Fruit fly (Drosophila melanogaster): ENCODE data around the gene Act5C.

Gene Act5C

dm6 chrX:5907916-5908315 lies 7.3 kb downstream of the Act5C start, which contains the start of gene CG12236 (continued):
- no peak for TF ChIP-seq GATAe (GFP tag; conservative IDR thresholded peaks at IDR 0.05)
- 0 out of 2 replicates have a peak, but pooled peaks have one; percentile 12 for TF ChIP-seq H2.0 (GFP tag; IDR thresholded peaks at IDR 0.05)
- 0 out of 3 replicates have a peak, but pooled peaks have one; percentile 18 for TF ChIP-seq CG17361 (GFP tag; IDR thresholded peaks at IDR 0.05)
- 0 out of 2 replicates have a peak, but pooled peaks have one; percentile 14 for TF ChIP-seq hbn (GFP tag; IDR thresholded peaks at IDR 0.05; ENCODE audit: partially characterized antibody)
- no peak for TF ChIP-seq lbe (GFP tag; optimal IDR thresholded peaks at IDR 0.05)
- peak; percentile 33 for TF ChIP-seq CG15601 (tag; optimal IDR thresholded peaks at IDR 0.05)
- peak; percentile 62 for TF ChIP-seq CrebB (tag; optimal IDR thresholded peaks at IDR 0.05)
- TF ChIP-seq CG7357 (GFP tag; IDR thresholded peaks at IDR 0.05): no peak
- TF ChIP-seq h (optimal IDR thresholded peaks at IDR 0.05): no peak
- TF ChIP-seq CG7987 (GFP tag; optimal IDR thresholded peaks at IDR 0.05): peak; percentile 77
- no peak for TF ChIP-seq emc (GFP tag; optimal IDR thresholded peaks at IDR 0.05)
- TF ChIP-seq CG17359 (tag; optimal IDR thresholded peaks at IDR 0.05): peak; percentile 32
- peak; percentile 94 for TF ChIP-seq YL-1 (GFP tag; optimal IDR thresholded peaks at IDR 0.05)
- peak; percentile 75 for TF ChIP-seq CHES-1-like (GFP tag; optimal IDR thresholded peaks at IDR 0.05)
- no peak for TF ChIP-seq Blimp-1 (GFP tag; optimal IDR thresholded peaks at IDR 0.05)
- TF ChIP-seq Lhr (GFP tag; optimal IDR thresholded peaks at IDR 0.05): peak; percentile 83
- no peak for TF ChIP-seq CG17802 (tag; optimal IDR thresholded peaks at IDR 0.05)
- TF ChIP-seq grn (GFP tag; optimal IDR thresholded peaks at IDR 0.05): no peak
- TF ChIP-seq Elba2 (GFP tag; optimal IDR thresholded peaks at IDR 0.05): peak; percentile 72
- TF ChIP-seq Mad (GFP tag; optimal IDR thresholded peaks at IDR 0.05): peak; percentile 4
- TF ChIP-seq zf30C (GFP tag; optimal IDR thresholded peaks at IDR 0.05): peak; percentile 10
- no peak for TF ChIP-seq CG12942 (GFP tag; optimal IDR thresholded peaks at IDR 0.05)
- no peak for TF ChIP-seq CG10366 (GFP tag; IDR thresholded peaks at IDR 0.05)
- TF ChIP-seq CG4360 (GFP tag; IDR thresholded peaks at IDR 0.05): no peak
- TF ChIP-seq slp2 (GFP tag; optimal IDR thresholded peaks at IDR 0.05): peak; percentile 10
- peak; percentile 20 for TF ChIP-seq CG12236 (GFP tag; optimal IDR thresholded peaks at IDR 0.05)
- TF ChIP-seq CG3163 (GFP tag; optimal IDR thresholded peaks at IDR 0.05): peak; percentile 26
- TF ChIP-seq CG31224 (GFP tag; IDR thresholded peaks at IDR 0.05): peak; percentile 46
- TF ChIP-seq lab (GFP tag; optimal IDR thresholded peaks at IDR 0.05): peak; percentile 71
- TF ChIP-seq psq (GFP tag; optimal IDR thresholded peaks at IDR 0.05): no peak
- no peak for TF ChIP-seq TFAM (GFP tag; optimal IDR thresholded peaks at IDR 0.05)
- TF ChIP-seq nom (GFP tag; optimal IDR thresholded peaks at IDR 0.05): peak; percentile 44
- no peak for TF ChIP-seq CG7963 (GFP tag; IDR thresholded peaks at IDR 0.05; ENCODE audit: partially characterized antibody)
- TF ChIP-seq CG5180 (GFP tag; optimal IDR thresholded peaks at IDR 0.05): no peak
- TF ChIP-seq NfI (GFP tag; optimal IDR thresholded peaks at IDR 0.05): peak; percentile 65
- no peak for TF ChIP-seq Lpt (GFP tag; optimal IDR thresholded peaks at IDR 0.05)
- TF ChIP-seq danr (GFP tag; IDR thresholded peaks at IDR 0.05): no peak
- TF ChIP-seq CG4820 (GFP tag; optimal IDR thresholded peaks at IDR 0.05): no peak
- no peak for TF ChIP-seq CG17612 (GFP tag; IDR thresholded peaks at IDR 0.05)
- no peak for TF ChIP-seq Drgx (GFP tag; IDR thresholded peaks at IDR 0.05)
- no peak for TF ChIP-seq dati (GFP tag; IDR thresholded peaks at IDR 0.05)
- TF ChIP-seq gce (GFP tag; IDR thresholded peaks at IDR 0.05): no peak
- TF ChIP-seq CG8281 (tag; optimal IDR thresholded peaks at IDR 0.05): no peak
- no peak for TF ChIP-seq CG16815 (GFP tag; optimal IDR thresholded peaks at IDR 0.05)
- peak in 1 of 2 experiments; percentile 25 for TF ChIP-seq chif (GFP tag; optimal IDR thresholded peaks at IDR 0.05)
- peak; percentile 36 for TF ChIP-seq CG7839 (tag; optimal IDR thresholded peaks at IDR 0.05)
- TF ChIP-seq CG5245 (GFP tag; optimal IDR thresholded peaks at IDR 0.05): peak; percentile 43
- no peak for TF ChIP-seq pum (GFP tag; optimal IDR thresholded peaks at IDR 0.05)
- TF ChIP-seq abd-A (tag; optimal IDR thresholded peaks at IDR 0.05): no peak
- TF ChIP-seq CG17829 (tag; optimal IDR thresholded peaks at IDR 0.05): peak; percentile 50
- no peak for TF ChIP-seq mld (GFP tag; IDR thresholded peaks at IDR 0.05; ENCODE audit: partially characterized antibody)

Data from whole organism, embryonic.